Fruit fly (Drosophila melanogaster) whole organism, embryonic: ENCODE results near the gene Hrs.

Experiments used
- Antp ChIP-seq: fragments of 200-800 bp; sonication (Bioruptor generic); optimal IDR thresholded peaks from 3 replicates; lab custom pipeline; 2016; ENCODE audit warnings: missing biosample characterization, missing genetic modification characterization
- BEAF-32 ChIP-seq: fragments of 200-800 bp; sonication (Bioruptor generic); optimal IDR thresholded peaks from 3 replicates; lab custom pipeline; 2017; ENCODE audit warnings: missing biosample characterization, missing genetic modification characterization, mild to moderate bottlenecking, moderate library complexity, missing genetic modification reagents
- BtbVII ChIP-seq: fragments of 200-800 bp; sonication (Bioruptor generic); optimal IDR thresholded peaks from 3 replicates; lab custom pipeline; 2017; ENCODE audit warnings: missing biosample characterization, mild to moderate bottlenecking, missing genetic modification characterization
- Bteb2 ChIP-seq: fragments of 200-800 bp; sonication (Bioruptor generic); optimal IDR thresholded peaks from 2 replicates; lab custom pipeline; 2016; ENCODE audit warnings: missing biosample characterization, missing genetic modification characterization
- CG10209 ChIP-seq: fragments of 200-800 bp; sonication (Bioruptor generic); optimal IDR thresholded peaks from 3 replicates; lab custom pipeline; 2017; ENCODE audit warnings: missing biosample characterization, mild to moderate bottlenecking, missing genetic modification characterization, missing genetic modification reagents
- CG10654 ChIP-seq: fragments of 200-800 bp; sonication (Bioruptor generic); optimal IDR thresholded peaks from 2 replicates; lab custom pipeline; 2016; ENCODE audit warnings: missing biosample characterization, missing genetic modification characterization
- CG12299 ChIP-seq: fragments of 200-800 bp; sonication (Bioruptor generic); optimal IDR thresholded peaks from 2 replicates; lab custom pipeline; 2018; ENCODE audit warnings: missing biosample characterization, mild to moderate bottlenecking, missing genetic modification characterization
- CG12769 ChIP-seq: fragments of 200-800 bp; sonication (Bioruptor generic); optimal IDR thresholded peaks from 2 replicates; lab custom pipeline; 2019; ENCODE audit warnings: missing biosample characterization, mild to moderate bottlenecking, missing genetic modification characterization, moderate library complexity
- CG14441 ChIP-seq: fragments of 200-800 bp; sonication (Bioruptor generic); IDR thresholded peaks from 2 replicates; pipeline ENCODE4 v1.3.6; 2022; ENCODE audit warnings: missing biosample characterization, missing genetic modification characterization
- CG14667 ChIP-seq: fragments of 200-800 bp; sonication (Bioruptor generic); IDR thresholded peaks from 2 replicates; pipeline ENCODE4 v1.3.6; 2022; ENCODE audit warnings: missing biosample characterization, missing genetic modification characterization
- CG15479 ChIP-seq: fragments of 200-800 bp; sonication (Bioruptor generic); optimal IDR thresholded peaks from 3 replicates; lab custom pipeline; 2019; ENCODE audit warnings: missing biosample characterization, mild to moderate bottlenecking, missing genetic modification characterization, moderate library complexity
- CG17359 ChIP-seq: fragments of 200-800 bp; sonication (Bioruptor generic); optimal IDR thresholded peaks from 3 replicates; lab custom pipeline; 2018; ENCODE audit warnings: missing biosample characterization, mild to moderate bottlenecking, missing genetic modification characterization, moderate library complexity
- CG17829 ChIP-seq: fragments of 200-800 bp; optimal IDR thresholded peaks from 2 replicates; lab custom pipeline; 2019; ENCODE audit warnings: missing biosample characterization, mild to moderate bottlenecking, missing genetic modification characterization, moderate library complexity
- CG18619 ChIP-seq: fragments of 200-800 bp; sonication (Bioruptor generic); optimal IDR thresholded peaks from 3 replicates; lab custom pipeline; 2017; ENCODE audit warnings: missing biosample characterization, mild to moderate bottlenecking, missing genetic modification characterization
- CG31388 ChIP-seq: fragments of 200-800 bp; sonication (Bioruptor generic); optimal IDR thresholded peaks from 2 replicates; lab custom pipeline; 2016; ENCODE audit warnings: missing biosample characterization, missing genetic modification characterization
- CG3407 ChIP-seq: fragments of 200-800 bp; sonication (Bioruptor generic); optimal IDR thresholded peaks from 2 replicates; lab custom pipeline; 2018; ENCODE audit warnings: missing biosample characterization, mild to moderate bottlenecking, missing genetic modification characterization
- CG3726 ChIP-seq: fragments of 200-800 bp; sonication (Bioruptor generic); IDR thresholded peaks from 3 replicates; pipeline ENCODE4, ENCODE4 v1.3.6; 2022; ENCODE audit warnings: missing biosample characterization, missing genetic modification characterization
- CG42726 ChIP-seq: fragments of 200-800 bp; sonication (Bioruptor generic); IDR thresholded peaks from 2 replicates; pipeline ENCODE4 v1.3.6; 2022; ENCODE audit warnings: missing biosample characterization, missing genetic modification characterization; ENCODE audit not compliant: partially characterized antibody
- CG6765 ChIP-seq: fragments of 200-800 bp; sonication (Bioruptor generic); optimal IDR thresholded peaks from 3 replicates; lab custom pipeline; 2017; ENCODE audit warnings: missing biosample characterization, mild to moderate bottlenecking, missing genetic modification characterization
- CG7745 ChIP-seq: fragments of 200-800 bp; sonication (Bioruptor generic); optimal IDR thresholded peaks from 2 replicates; lab custom pipeline; 2018; ENCODE audit warnings: missing biosample characterization, mild to moderate bottlenecking, missing genetic modification characterization, moderate library complexity
- CG7987 ChIP-seq: fragments of 200-800 bp; sonication (Bioruptor generic); optimal IDR thresholded peaks from 2 replicates; lab custom pipeline; 2018; ENCODE audit warnings: missing biosample characterization, mild to moderate bottlenecking, missing genetic modification characterization, moderate library complexity
- CG8359 ChIP-seq: fragments of 200-800 bp; sonication (Bioruptor generic); optimal IDR thresholded peaks from 2 replicates; lab custom pipeline; 2017; ENCODE audit warnings: missing biosample characterization, mild to moderate bottlenecking, missing genetic modification characterization, borderline replicate concordance
- CG9727 ChIP-seq: fragments of 200-800 bp; sonication (Bioruptor generic); optimal IDR thresholded peaks from 3 replicates; lab custom pipeline; 2017; ENCODE audit warnings: missing biosample characterization, mild to moderate bottlenecking, missing genetic modification characterization
- CG9876 ChIP-seq: fragments of 200-800 bp; sonication (Bioruptor generic); optimal IDR thresholded peaks from 2 replicates; lab custom pipeline; 2016; ENCODE audit warnings: missing biosample characterization, missing genetic modification characterization
- CrebB ChIP-seq: fragments of 200-800 bp; sonication (Bioruptor generic); optimal IDR thresholded peaks from 3 replicates; lab custom pipeline; 2018; ENCODE audit warnings: missing biosample characterization, mild to moderate bottlenecking, missing genetic modification characterization
- E2f1 ChIP-seq: fragments of 200-800 bp; sonication (Bioruptor generic); IDR thresholded peaks from 2 replicates; pipeline ENCODE4 v1.3.6; 2022; ENCODE audit warnings: missing biosample characterization, missing genetic modification characterization
- HmgZ ChIP-seq: fragments of 200-800 bp; sonication (Bioruptor generic); optimal IDR thresholded peaks from 2 replicates; lab custom pipeline; 2018; ENCODE audit warnings: missing biosample characterization, mild to moderate bottlenecking, missing genetic modification characterization
- Max ChIP-seq: fragments of 200-800 bp; sonication (Bioruptor generic); optimal IDR thresholded peaks from 2 replicates; lab custom pipeline; 2016; ENCODE audit warnings: missing biosample characterization, mild to moderate bottlenecking, missing genetic modification characterization
- Myb ChIP-seq: fragments of 200-800 bp; sonication (Bioruptor generic); optimal IDR thresholded peaks from 2 replicates; lab custom pipeline; 2016; ENCODE audit warnings: missing biosample characterization, missing genetic modification characterization
- Nf-YA ChIP-seq: fragments of 200-800 bp; sonication (Bioruptor generic); IDR thresholded peaks from 2 replicates; pipeline ENCODE4 v1.3.6; 2022; ENCODE audit warnings: missing biosample characterization, missing genetic modification characterization
- Poxn ChIP-seq: fragments of 200-800 bp; sonication (Bioruptor generic); IDR thresholded peaks from 2 replicates; pipeline ENCODE4 v1.3.6; 2022; ENCODE audit warnings: missing biosample characterization, missing genetic modification characterization
- Rfx ChIP-seq: fragments of 200-800 bp; sonication (Bioruptor generic); IDR thresholded peaks from 2 replicates; pipeline ENCODE4 v1.3.6; 2022; ENCODE audit warnings: missing biosample characterization, missing genetic modification characterization
- Sox102F ChIP-seq: fragments of 200-800 bp; sonication (Bioruptor generic); optimal IDR thresholded peaks from 2 replicates; lab custom pipeline; 2018; ENCODE audit warnings: missing biosample characterization, mild to moderate bottlenecking, missing genetic modification characterization, moderate library complexity
- Tbp ChIP-seq: fragments of >200 bp; optimal IDR thresholded peaks from 2 replicates; lab custom pipeline; 2018; ENCODE audit warnings: missing biosample characterization, missing genetic modification characterization
- cato ChIP-seq: fragments of 200-800 bp; sonication (Bioruptor generic); optimal IDR thresholded peaks from 2 replicates; lab custom pipeline; 2016; ENCODE audit warnings: missing biosample characterization, missing genetic modification characterization, borderline replicate concordance
- chif ChIP-seq, 2 experiments: fragments of 200-800 bp; sonication (Bioruptor generic); optimal IDR thresholded peaks; 3 replicates each; lab custom pipeline; 2016; ENCODE audit warnings: missing biosample characterization in 2 of 2, missing genetic modification characterization in 2 of 2
- gfzf ChIP-seq: fragments of 200-800 bp; sonication (Bioruptor generic); optimal IDR thresholded peaks from 2 replicates; lab custom pipeline; 2016; ENCODE audit warnings: missing biosample characterization, mild to moderate bottlenecking, missing genetic modification characterization, moderate library complexity
- ham ChIP-seq: fragments of 200-800 bp; sonication (Bioruptor generic); IDR thresholded peaks from 2 replicates; pipeline ENCODE4 v1.3.6; 2022; ENCODE audit warnings: missing biosample characterization, missing genetic modification characterization
- klu ChIP-seq: fragments of 200-800 bp; sonication (Bioruptor generic); IDR thresholded peaks from 2 replicates; pipeline ENCODE4 v1.3.6; 2022; ENCODE audit warnings: missing biosample characterization, missing genetic modification characterization
- luna ChIP-seq: fragments of 200-800 bp; sonication (Bioruptor generic); optimal IDR thresholded peaks from 2 replicates; lab custom pipeline; 2016; ENCODE audit warnings: missing biosample characterization, missing genetic modification characterization
- odd ChIP-seq: fragments of 200-800 bp; sonication (Bioruptor generic); optimal IDR thresholded peaks from 2 replicates; lab custom pipeline; 2017; ENCODE audit warnings: missing biosample characterization, mild to moderate bottlenecking, missing genetic modification characterization
- pnt ChIP-seq: fragments of 200-800 bp; sonication (Bioruptor generic); optimal IDR thresholded peaks from 3 replicates; lab custom pipeline; 2016; ENCODE audit warnings: missing biosample characterization, missing genetic modification characterization
- run ChIP-seq: fragments of 200-800 bp; sonication (Bioruptor generic); optimal IDR thresholded peaks from 3 replicates; lab custom pipeline; 2018; ENCODE audit warnings: missing biosample characterization, mild to moderate bottlenecking, missing genetic modification characterization
- schlank ChIP-seq: fragments of 200-800 bp; sonication (Bioruptor generic); optimal IDR thresholded peaks from 2 replicates; lab custom pipeline; 2018; ENCODE audit warnings: missing biosample characterization, mild to moderate bottlenecking, missing genetic modification characterization
- sim ChIP-seq: fragments of 200-800 bp; sonication (Bioruptor generic); IDR thresholded peaks from 2 replicates; pipeline ENCODE4 v1.3.6; 2022; ENCODE audit warnings: missing biosample characterization, missing genetic modification characterization
- sqz ChIP-seq: fragments of 200-800 bp; sonication (Bioruptor generic); optimal IDR thresholded peaks from 3 replicates; lab custom pipeline; 2018; ENCODE audit warnings: missing biosample characterization, mild to moderate bottlenecking, missing genetic modification characterization
- sug ChIP-seq: fragments of 200-800 bp; optimal IDR thresholded peaks from 2 replicates; lab custom pipeline; 2019; ENCODE audit warnings: missing biosample characterization, mild to moderate bottlenecking, missing genetic modification characterization, moderate library complexity
- vvl ChIP-seq: fragments of 200-800 bp; sonication (Bioruptor generic); IDR thresholded peaks from 2 replicates; pipeline ENCODE4 v1.3.6; 2022; ENCODE audit warnings: missing biosample characterization, missing genetic modification characterization
- zen ChIP-seq: fragments of 200-800 bp; sonication (Bioruptor generic); optimal IDR thresholded peaks from 3 replicates; lab custom pipeline; 2018; ENCODE audit warnings: missing biosample characterization, mild to moderate bottlenecking, missing genetic modification characterization, moderate library complexity

The Hrs gene

dm6 chr2L:2752460-2753411 lies 12.9 kb downstream of the Hrs start, which contains the start of gene Pgk (continued):
- TF ChIP-seq CG31388 (GFP tag; lab: Kevin White, UChicago), result no peak
- no peak for TF ChIP-seq CG10209
- peak; percentile 75 for TF ChIP-seq sqz
- TF ChIP-seq cato (GFP tag; lab: Kevin White, UChicago), result no peak
- TF ChIP-seq CG3407 (GFP tag; lab: Kevin White, UChicago), result peak; percentile 44
- TF ChIP-seq CrebB (tag; lab: Kevin White, UChicago), result no peak
- TF ChIP-seq HmgZ (tag; lab: Kevin White, UChicago), result peak; percentile 58
- TF ChIP-seq vvl (GFP tag; lab: Robert Waterston, UW), result no peak
- no peak for TF ChIP-seq ham (GFP tag; lab: Robert Waterston, UW)
- peak; percentile 31 for TF ChIP-seq CG9876 (GFP tag; lab: Kevin White, UChicago)
- TF ChIP-seq CG14441, result no peak
- peak; percentile 12 for TF ChIP-seq CG18619
- TF ChIP-seq CG10654 (GFP tag; lab: Kevin White, UChicago), result peak; percentile 2
- peak; percentile 39 for TF ChIP-seq Bteb2
- peak; percentile 48 for TF ChIP-seq CG12299 (tag; lab: Kevin White, UChicago)
- TF ChIP-seq CG12769 (tag; lab: Kevin White, UChicago), result peak; percentile 83
- peak; percentile 39 for TF ChIP-seq sug (tag; lab: Kevin White, UChicago)
- TF ChIP-seq Myb (GFP tag; lab: Kevin White, UChicago), result peak; percentile 37
- TF ChIP-seq CG7987 (GFP tag; lab: Kevin White, UChicago), result peak; percentile 31
- peak; percentile 49 for TF ChIP-seq Sox102F
- no peak for TF ChIP-seq gfzf (GFP tag; lab: Kevin White, UChicago)
- TF ChIP-seq CG42726, result no peak
- TF ChIP-seq Rfx (GFP tag; lab: Robert Waterston, UW), result no peak
- TF ChIP-seq Poxn (GFP tag; lab: Robert Waterston, UW), result no peak
- TF ChIP-seq CG17829 (tag; lab: Kevin White, UChicago), result peak; percentile 4
- no peak for TF ChIP-seq CG7745 (tag; lab: Kevin White, UChicago)
- no peak for TF ChIP-seq schlank
- no peak for TF ChIP-seq CG8359 (GFP tag; lab: Kevin White, UChicago)
- TF ChIP-seq chif (GFP tag; optimal IDR thresholded peaks at IDR 0.05; lab: Kevin White, UChicago), result peak in 1 of 2 experiments; percentile 8
- TF ChIP-seq run (tag; lab: Kevin White, UChicago), result peak; percentile 75
- no peak for TF ChIP-seq BEAF-32
- peak; percentile 99 for TF ChIP-seq Tbp (GFP tag; lab: Kevin White, UChicago)
- peak; percentile 33 for TF ChIP-seq CG17359 (tag; lab: Kevin White, UChicago)
- TF ChIP-seq pnt, result no peak
- TF ChIP-seq E2f1 (GFP tag; lab: Robert Waterston, UW), result no peak
- TF ChIP-seq Max (GFP tag; lab: Kevin White, UChicago), result no peak
- peak; percentile 82 for TF ChIP-seq BtbVII (GFP tag; lab: Kevin White, UChicago)
- no peak for TF ChIP-seq CG3726
- peak; percentile 78 for TF ChIP-seq CG6765 (GFP tag; lab: Kevin White, UChicago)
- TF ChIP-seq CG15479 (GFP tag; lab: Kevin White, UChicago), result peak; percentile 98
- no peak for TF ChIP-seq luna (GFP tag; lab: Kevin White, UChicago)
- TF ChIP-seq CG9727 (GFP tag; lab: Kevin White, UChicago), result peak; percentile 49
- peak; percentile 65 for TF ChIP-seq odd (GFP tag; lab: Kevin White, UChicago)
- TF ChIP-seq Antp (GFP tag; lab: Kevin White, UChicago), result peak; percentile 53
- TF ChIP-seq Nf-YA (GFP tag; lab: Robert Waterston, UW), result no peak
- TF ChIP-seq sim, result no peak
- TF ChIP-seq klu (GFP tag; lab: Robert Waterston, UW), result no peak
- no peak for TF ChIP-seq CG14667 (GFP tag; lab: Robert Waterston, UW)
- no peak for TF ChIP-seq zen (tag; lab: Kevin White, UChicago)
